Fruit fly (Drosophila melanogaster): Measurements from ENCODE around the gene CG13713.
A peak's percentile ranks its signal among the peaks of the same experiment; 100 is the strongest.

Gene CG13713

DNA sequence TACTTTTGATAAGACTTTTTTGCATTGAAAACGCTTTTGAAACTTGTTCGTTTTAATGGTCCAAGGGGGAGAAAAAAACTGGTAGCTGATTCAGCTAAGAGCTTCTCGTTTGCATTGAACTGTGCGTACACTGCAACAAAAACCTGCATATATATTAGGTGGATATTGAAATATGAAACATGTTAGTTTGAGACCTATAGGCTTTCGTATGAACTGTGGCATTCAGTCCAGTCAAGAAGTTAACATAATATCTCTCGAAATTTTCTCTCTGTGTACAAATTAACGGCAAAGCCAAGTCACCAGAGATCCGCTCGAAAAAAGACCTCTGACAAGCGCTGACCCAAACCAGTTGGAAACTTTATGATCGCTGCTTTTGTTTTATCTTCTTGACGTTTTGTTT is 631 bp downstream of the CG13713 start (continued):
- TF ChIP-seq CG1792 (GFP tag; optimal IDR thresholded peaks at IDR 0.05) (peak; percentile 70), D19B (GFP tag; optimal IDR thresholded peaks at IDR 0.05) (peak; percentile 59), ranshi (GFP tag; IDR thresholded peaks at IDR 0.05) (peak; percentile 88), pnt (GFP tag; optimal IDR thresholded peaks at IDR 0.05) (peak; percentile 73), tap (tag; optimal IDR thresholded peaks at IDR 0.05) (peak; percentile 76), tll (GFP tag; optimal IDR thresholded peaks at IDR 0.05) (no peak), dm (GFP tag; optimal IDR thresholded peaks at IDR 0.05) (peak; percentile 64), CG8388 (GFP tag; optimal IDR thresholded peaks at IDR 0.05) (peak; percentile 74), CG17829 (tag; optimal IDR thresholded peaks at IDR 0.05) (peak; percentile 72), bigmax (GFP tag; optimal IDR thresholded peaks at IDR 0.05) (no peak), sd (tag; optimal IDR thresholded peaks at IDR 0.05) (peak; percentile 54), CG4820 (GFP tag; optimal IDR thresholded peaks at IDR 0.05) (peak; percentile 83), CG13296 (GFP tag; optimal IDR thresholded peaks at IDR 0.05) (peak; percentile 84), CG12391 (tag; optimal IDR thresholded peaks at IDR 0.05) (peak; percentile 82), CG2678 (tag; optimal IDR thresholded peaks at IDR 0.05) (peak; percentile 80), CG14014 (GFP tag; IDR thresholded peaks at IDR 0.05) (peak; percentile 89), tup (GFP tag; optimal IDR thresholded peaks at IDR 0.05) (peak; percentile 73), CG11085 (GFP tag; IDR thresholded peaks at IDR 0.05) (peak; percentile 54), BtbVII (GFP tag; optimal IDR thresholded peaks at IDR 0.05) (peak; percentile 76), CG2202 (tag; optimal IDR thresholded peaks at IDR 0.05) (peak; percentile 52), prd (optimal IDR thresholded peaks at IDR 0.05) (no peak), prd (GFP tag; IDR thresholded peaks at IDR 0.05) (peak; percentile 88), CG12155 (GFP tag; optimal IDR thresholded peaks at IDR 0.05) (peak; percentile 77), NC2α (GFP tag; optimal IDR thresholded peaks at IDR 0.05) (peak; percentile 58), CG6854 (GFP tag; optimal IDR thresholded peaks at IDR 0.05) (peak; percentile 65), sr (GFP tag; IDR thresholded peaks at IDR 0.05) (peak; percentile 58; the same call in 1 of the 3 replicates), h (optimal IDR thresholded peaks at IDR 0.05) (no peak), Lim3 (GFP tag; IDR thresholded peaks at IDR 0.05) (no peak), CG3163 (GFP tag; optimal IDR thresholded peaks at IDR 0.05) (peak; percentile 65), gt (GFP tag; IDR thresholded peaks at IDR 0.05) (peak; percentile 46; the same call in 1 of the 2 replicates), kay (GFP tag; optimal IDR thresholded peaks at IDR 0.05) (no peak), Dfd (GFP tag; optimal IDR thresholded peaks at IDR 0.05) (no peak), gfzf (GFP tag; optimal IDR thresholded peaks at IDR 0.05) (no peak), maf-S (GFP tag; optimal IDR thresholded peaks at IDR 0.05) (peak; percentile 77), Asciz (GFP tag; optimal IDR thresholded peaks at IDR 0.05) (peak; percentile 62), cg (GFP tag; optimal IDR thresholded peaks at IDR 0.05) (no peak), CG4854 (GFP tag; optimal IDR thresholded peaks at IDR 0.05) (peak; percentile 74), CG6654 (GFP tag; optimal IDR thresholded peaks at IDR 0.05) (peak; percentile 61), CG15696 (tag; optimal IDR thresholded peaks at IDR 0.05) (peak; percentile 7), CG13123 (GFP tag; optimal IDR thresholded peaks at IDR 0.05) (peak; percentile 58), Ets65A (GFP tag) (peak; percentile 89), CG18599 (GFP tag; optimal IDR thresholded peaks at IDR 0.05) (peak; percentile 81), ken (GFP tag; IDR thresholded peaks at IDR 0.05) (peak; percentile 78), CG14667 (GFP tag; IDR thresholded peaks at IDR 0.05) (peak; percentile 69), CG7372 (GFP tag; IDR thresholded peaks at IDR 0.05) (peak; percentile 90), HLH3B (GFP tag; IDR thresholded peaks at IDR 0.05) (peak; percentile 88), CG10321 (GFP tag; IDR thresholded peaks at IDR 0.05) (no peak), Bteb2 (GFP tag; optimal IDR thresholded peaks at IDR 0.05) (peak; percentile 77), CG12769 (tag; optimal IDR thresholded peaks at IDR 0.05) (peak; percentile 89), CG12659 (GFP tag; optimal IDR thresholded peaks at IDR 0.05) (peak; percentile 87), CG17802 (tag; optimal IDR thresholded peaks at IDR 0.05) (peak; percentile 70), row (GFP tag; IDR thresholded peaks at IDR 0.05) (peak; percentile 84)

Data from whole organism, embryonic.